Worm (Caenorhabditis elegans): ENCODE measurements around the gene smz-1.

DNA sequence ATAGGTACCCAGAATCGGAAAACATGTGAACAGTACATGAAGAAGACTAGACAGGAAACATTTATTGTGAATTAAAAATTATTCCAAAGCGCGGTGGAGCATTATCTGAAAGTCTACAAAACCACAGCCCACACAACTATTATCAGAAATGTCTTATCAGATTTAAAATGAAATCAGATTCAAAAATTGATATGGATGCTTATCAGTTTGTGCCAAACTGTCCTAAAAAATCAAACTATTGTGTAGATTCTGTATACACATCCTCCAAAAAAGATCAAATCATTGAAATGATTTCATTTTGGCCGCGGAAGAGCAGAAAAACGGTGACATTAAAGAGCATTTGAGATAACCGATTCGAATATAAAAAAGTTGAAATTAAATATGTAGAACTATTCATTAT is 19.4 kb upstream of the smz-1 start, which contains the start of gene irg-4:
- no peak for TF ChIP-seq fos-1 (tag; optimal IDR thresholded peaks at IDR 0.05)
- TF ChIP-seq ces-1 (GFP tag; optimal IDR thresholded peaks at IDR 0.05): no peak
- no peak for TF ChIP-seq nhr-11 (tag; optimal IDR thresholded peaks at IDR 0.05)
- no peak for TF ChIP-seq unc-62 (GFP tag; optimal IDR thresholded peaks at IDR 0.05 in 1 of 2)
- no peak for TF ChIP-seq unc-62 (tag; optimal IDR thresholded peaks at IDR 0.05)
- TF ChIP-seq ztf-11 (tag; optimal IDR thresholded peaks at IDR 0.05): no peak
- no peak for TF ChIP-seq dve-1 (tag; optimal IDR thresholded peaks at IDR 0.05; ENCODE audit: insufficient read depth)
- TF ChIP-seq F26F4.8 (GFP tag; conservative IDR thresholded peaks at IDR 0.05): no peak
- no peak for TF ChIP-seq snpc-4 (tag; optimal IDR thresholded peaks at IDR 0.05)
- TF ChIP-seq aly-2 (tag; optimal IDR thresholded peaks at IDR 0.05): no peak
- no peak for TF ChIP-seq aha-1 (tag)
- no peak for TF ChIP-seq unc-39 (tag; optimal IDR thresholded peaks at IDR 0.05)
- no peak for TF ChIP-seq vab-7 (GFP tag; IDR thresholded peaks at IDR 0.05)
- TF ChIP-seq dmd-9 (GFP tag; IDR thresholded peaks at IDR 0.05): no peak
- no peak for TF ChIP-seq Y105C5A.15 (GFP tag; IDR thresholded peaks at IDR 0.05)

All from whole organism, L4 larva.